Worm (Caenorhabditis elegans) whole organism, L4 larva: ENCODE results near the gene sru-35.

Experiments used
- daf-12 ChIP-seq: fragments of 150-350 bp; optimal IDR thresholded peaks from 2 replicates; lab custom pipeline; 2014; ENCODE audit warnings: missing biosample characterization, missing genetic modification reagents, missing genetic modification characterization
- duxl-1 ChIP-seq: sonication (generic microtip); optimal IDR thresholded peaks from 2 replicates; lab custom pipeline; 2016; ENCODE audit warnings: mild to moderate bottlenecking, missing genetic modification characterization, moderate library complexity, missing compliant biosample characterization; ENCODE audit not compliant: poor library complexity
- hif-1 ChIP-seq, 2 experiments: sonication (generic microtip); optimal IDR thresholded peaks; 2 replicates each; lab custom pipeline; 2016 to 2017; ENCODE audit warnings: missing compliant biosample characterization in 2 of 2, missing genetic modification characterization in 2 of 2, missing genetic modification reagents in 2 of 2, missing genotype in 2 of 2, mild to moderate bottlenecking in 1 of 2
- lir-3 ChIP-seq: sonication (generic microtip); optimal IDR thresholded peaks from 2 replicates; lab custom pipeline; 2016; ENCODE audit warnings: mild to moderate bottlenecking, missing genetic modification characterization, missing compliant biosample characterization
- pha-4 ChIP-seq, 2 experiments: fragments of 150-350 bp in 1 of 2; fragments of 200-800 bp in 1 of 2; sonication (Bioruptor generic) in 1 of 2; IDR thresholded peaks in 1 of 2; optimal IDR thresholded peaks in 1 of 2; 2 replicates each; pipeline versions ENCODE4 v1.3.6 to Lab custom; 2014 to 2022; ENCODE audit warnings: missing genetic modification characterization in 2 of 2, missing genetic modification reagents in 2 of 2, missing biosample characterization in 1 of 2, missing compliant biosample characterization in 1 of 2

DNA sequence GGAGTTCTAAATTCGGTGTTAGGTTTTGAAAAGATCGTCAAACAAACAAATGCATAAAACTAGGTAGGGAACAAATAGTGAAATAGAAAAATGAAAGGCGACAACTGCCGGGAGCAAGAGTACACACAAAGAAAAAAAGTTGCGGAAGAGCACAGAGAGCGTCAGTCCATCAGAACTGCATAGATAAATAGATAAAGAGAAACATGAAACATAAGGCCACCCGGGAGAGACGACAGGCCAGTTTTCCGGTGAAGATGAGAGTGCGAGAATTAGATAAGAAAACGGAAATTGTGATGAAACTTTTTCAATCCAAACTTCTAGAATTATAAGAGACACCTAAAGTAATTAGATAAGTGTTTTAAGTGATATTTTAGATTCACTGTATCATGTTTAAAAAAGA lies 32.3 kb downstream of the sru-35 start:
- TF ChIP-seq daf-12 (no peak), lir-3 (tag; lab: Kevin White, UChicago) (no peak), pha-4 (GFP tag; IDR thresholded peaks at IDR 0.05; lab: Robert Waterston, UW) (no peak), pha-4 (tag; optimal IDR thresholded peaks at IDR 0.05; lab: Kevin White, UChicago) (no peak), duxl-1 (tag; lab: Kevin White, UChicago) (no peak), hif-1 (tag; optimal IDR thresholded peaks at IDR 0.05; lab: Kevin White, UChicago) (no peak)
